Worm (Caenorhabditis elegans) whole organism, mixed stage, embryonic: ENCODE measurements around the gene mam-4.

Experiments used
- M03D4.4 ChIP-seq: sonication (generic microtip); optimal IDR thresholded peaks from 2 replicates; lab custom pipeline; 2017; ENCODE audit warnings: mild to moderate bottlenecking, missing genetic modification characterization, missing compliant biosample characterization
- nhr-12 ChIP-seq: fragments of 150-350 bp; optimal IDR thresholded peaks from 2 replicates; lab custom pipeline; 2014; ENCODE audit warnings: missing biosample characterization, missing genetic modification characterization
- snpc-4 ChIP-seq: fragments of 150-350 bp; optimal IDR thresholded peaks from 2 replicates; lab custom pipeline; 2014; ENCODE audit warnings: missing biosample characterization, missing genetic modification characterization
- unc-39 ChIP-seq: fragments of 150-350 bp; optimal IDR thresholded peaks from 2 replicates; lab custom pipeline; 2014; ENCODE audit warnings: missing biosample characterization, missing genetic modification characterization
- unc-62 ChIP-seq: fragments of 150-350 bp; optimal IDR thresholded peaks from 2 replicates; lab custom pipeline; 2014; ENCODE audit warnings: missing biosample characterization, missing genetic modification reagents, missing genetic modification characterization

- TF ChIP-seq unc-62 (GFP tag; lab: Kevin White, UChicago) (no peak), snpc-4 (tag; lab: Kevin White, UChicago) (no peak), nhr-12 (tag; lab: Kevin White, UChicago) (no peak), unc-39 (tag; lab: Kevin White, UChicago) (no peak), M03D4.4 (tag; lab: Kevin White, UChicago) (no peak)
These were observed 18.7 kb downstream of the mam-4 start, which contains the start of gene str-116 for ce11 chrV:11266681-11267080.
